Worm (Caenorhabditis elegans) whole organism, late embryonic: Measurements from ENCODE around the gene T04A11.4.

ENCODE experiments used
- C08G9.2 ChIP-seq: sonication (generic microtip); optimal IDR thresholded peaks from 2 replicates; lab custom pipeline; 2016; ENCODE audit warnings: mild to moderate bottlenecking, missing genetic modification characterization, moderate library complexity, missing compliant biosample characterization
- ceh-45 ChIP-seq: fragments of 200-800 bp; sonication (Bioruptor generic); IDR thresholded peaks from 2 replicates; pipeline ENCODE4 v1.3.6; 2022; ENCODE audit warnings: missing genetic modification reagents, missing genetic modification characterization, missing compliant biosample characterization
- eyg-1 ChIP-seq: sonication (generic microtip); optimal IDR thresholded peaks from 2 replicates; lab custom pipeline; 2016; ENCODE audit warnings: missing genotype, missing genetic modification characterization, missing compliant biosample characterization

ce11 chrIV:12443936-12444335 is 40.4 kb downstream of the T04A11.4 start, which contains the start of gene C25G4.2:
- no peak for TF ChIP-seq eyg-1
- TF ChIP-seq ceh-45 (GFP tag; lab: Robert Waterston, UW) = no peak
- TF ChIP-seq C08G9.2 (tag; lab: Kevin White, UChicago) = no peak
